Worm (Caenorhabditis elegans) whole organism, L4/young adult: Measurements from ENCODE around the gene irld-33.

Experiments used
- W03F9.2 ChIP-seq: fragments of 150-350 bp; optimal IDR thresholded peaks from 2 replicates; lab custom pipeline; 2014; ENCODE audit warnings: missing biosample characterization, missing genetic modification characterization
- him-1 ChIP-seq: sonication (generic microtip); optimal IDR thresholded peaks from 2 replicates; lab custom pipeline; 2016; ENCODE audit warnings: missing genotype, missing genetic modification reagents, missing genetic modification characterization, missing compliant biosample characterization

- TF ChIP-seq him-1 (tag; lab: Kevin White, UChicago) (no peak), W03F9.2 (tag; lab: Kevin White, UChicago) (no peak)
Observed at ce11 chrII:1692827-1693226, 46.0 kb upstream of the irld-33 start, which contains the start of gene fbxc-21.
